Worm (Caenorhabditis elegans) whole organism, L4 larva: ENCODE measurements around the gene cutl-28.
A peak's percentile ranks its signal among the peaks of the same experiment; 100 is the strongest.

Source experiments
- R02D3.7 ChIP-seq: fragments of 150-350 bp; sonication (generic microtip); optimal IDR thresholded peaks from 3 replicates; lab custom pipeline; 2014; ENCODE audit warnings: missing biosample characterization, missing genetic modification characterization
- Y105C5A.15 ChIP-seq: fragments of 200-800 bp; sonication (Bioruptor generic); IDR thresholded peaks from 2 replicates; pipeline ENCODE4 v1.3.6; 2022; ENCODE audit warnings: missing genetic modification characterization, missing compliant biosample characterization
- Y48G9A.11 ChIP-seq: fragments of 200-800 bp; sonication (Bioruptor generic); IDR thresholded peaks from 2 replicates; pipeline ENCODE4 v1.3.6; 2022; ENCODE audit warnings: missing genetic modification reagents, missing genetic modification characterization, missing compliant biosample characterization
- ZK337.2 ChIP-seq: fragments of 200-800 bp; sonication (Bioruptor generic); IDR thresholded peaks from 2 replicates; pipeline ENCODE4 v1.3.6; 2022; ENCODE audit warnings: missing genetic modification reagents, missing genetic modification characterization, missing compliant biosample characterization
- aha-1 ChIP-seq: fragments of 150-350 bp; peaks from one replicate; lab custom pipeline; 2014; ENCODE audit warnings: missing biosample characterization, missing genetic modification characterization
- aly-2 ChIP-seq: sonication (generic microtip); optimal IDR thresholded peaks from 2 replicates; lab custom pipeline; 2018; ENCODE audit warnings: missing biosample characterization, missing genetic modification characterization
- attf-4 ChIP-seq: sonication (generic microtip); optimal IDR thresholded peaks from 3 replicates; lab custom pipeline; 2017; ENCODE audit warnings: missing biosample characterization, missing genetic modification characterization
- ceh-82 ChIP-seq: sonication (generic microtip); optimal IDR thresholded peaks from 2 replicates; lab custom pipeline; 2017; ENCODE audit warnings: missing biosample characterization, missing genetic modification characterization
- daf-12 ChIP-seq: fragments of 150-350 bp; optimal IDR thresholded peaks from 2 replicates; lab custom pipeline; 2014; ENCODE audit warnings: missing biosample characterization, missing genetic modification reagents, missing genetic modification characterization
- daf-16 ChIP-seq, 3 experiments: sonication (generic microtip); optimal IDR thresholded peaks; 2 replicates each; lab custom pipeline; 2016 to 2017; ENCODE audit warnings: missing genetic modification characterization in 3 of 3, missing genetic modification reagents in 3 of 3, mild to moderate bottlenecking in 2 of 3, missing compliant biosample characterization in 2 of 3, missing biosample characterization in 1 of 3, moderate library complexity in 1 of 3
- dmd-8 ChIP-seq: fragments of 200-800 bp; sonication (Bioruptor generic); IDR thresholded peaks from 2 replicates; pipeline ENCODE4 v1.3.6; 2022; ENCODE audit warnings: missing genetic modification characterization, missing compliant biosample characterization
- dmd-9 ChIP-seq: fragments of 200-800 bp; sonication (Bioruptor generic); IDR thresholded peaks from 2 replicates; pipeline ENCODE4 v1.3.6; 2022; ENCODE audit warnings: missing genetic modification reagents, missing genetic modification characterization, missing compliant biosample characterization
- duxl-1 ChIP-seq: sonication (generic microtip); optimal IDR thresholded peaks from 2 replicates; lab custom pipeline; 2016; ENCODE audit warnings: mild to moderate bottlenecking, missing genetic modification characterization, moderate library complexity, missing compliant biosample characterization; ENCODE audit not compliant: poor library complexity
- egl-27 ChIP-seq: sonication (generic microtip); optimal IDR thresholded peaks from 3 replicates; lab custom pipeline; 2017; ENCODE audit warnings: missing biosample characterization, missing genetic modification reagents, missing genetic modification characterization
- gei-8 ChIP-seq: fragments of 200-800 bp; sonication (Bioruptor generic); optimal IDR thresholded peaks from 2 replicates; lab custom pipeline; 2018; ENCODE audit warnings: mild to moderate bottlenecking, missing genetic modification characterization, missing compliant biosample characterization
- hif-1 ChIP-seq, 2 experiments: sonication (generic microtip); optimal IDR thresholded peaks; 2 replicates each; lab custom pipeline; 2016 to 2017; ENCODE audit warnings: missing compliant biosample characterization in 2 of 2, missing genetic modification characterization in 2 of 2, missing genetic modification reagents in 2 of 2, missing genotype in 2 of 2, mild to moderate bottlenecking in 1 of 2
- lim-7 ChIP-seq: fragments of 200-800 bp; sonication (Bioruptor generic); IDR thresholded peaks from 2 replicates; pipeline ENCODE4 v1.3.6; 2022; ENCODE audit warnings: missing genetic modification characterization, missing compliant biosample characterization
- madf-5 ChIP-seq, 2 experiments: fragments of 200-800 bp; sonication (Bioruptor generic); IDR thresholded peaks; 2 replicates each; pipeline ENCODE4 v1.3.6; 2022; ENCODE audit warnings: missing compliant biosample characterization in 2 of 2, missing genetic modification characterization in 2 of 2
- madf-9 ChIP-seq: fragments of 200-800 bp; sonication (Bioruptor generic); conservative IDR thresholded peaks from 2 replicates; pipeline ENCODE4 v1.3.6; 2022; ENCODE audit warnings: missing genetic modification reagents, missing genetic modification characterization, missing compliant biosample characterization
- mdl-1 ChIP-seq, 2 experiments: fragments of 150-350 bp in 1 of 2; sonication (generic microtip) in 1 of 2; optimal IDR thresholded peaks; 2 replicates each; lab custom pipeline; 2014 to 2017; ENCODE audit warnings: missing biosample characterization in 2 of 2, missing genetic modification characterization in 2 of 2
- mdt-29 ChIP-seq: fragments of 200-800 bp; sonication (Bioruptor generic); IDR thresholded peaks from 2 replicates; pipeline ENCODE4 v1.3.6; 2022; ENCODE audit warnings: missing genetic modification reagents, missing genetic modification characterization, missing compliant biosample characterization
- mxl-2 ChIP-seq: fragments of 200-800 bp; sonication (Bioruptor generic); conservative IDR thresholded peaks from 2 replicates; pipeline ENCODE4 v1.3.6; 2022; ENCODE audit warnings: missing genetic modification reagents, missing genetic modification characterization, missing compliant biosample characterization
- mxl-3 ChIP-seq: fragments of 200-800 bp; sonication (Bioruptor generic); optimal IDR thresholded peaks from 2 replicates; lab custom pipeline; 2018; ENCODE audit warnings: mild to moderate bottlenecking, missing genetic modification characterization, missing compliant biosample characterization
- nhr-10 ChIP-seq: fragments of 150-350 bp; optimal IDR thresholded peaks from 2 replicates; lab custom pipeline; 2014; ENCODE audit warnings: missing biosample characterization, missing genetic modification characterization
- nhr-25 ChIP-seq: sonication (generic microtip); optimal IDR thresholded peaks from 2 replicates; lab custom pipeline; 2017; ENCODE audit warnings: missing genetic modification characterization, mild to moderate bottlenecking, missing compliant biosample characterization, antibody characterized with exemption, moderate library complexity, borderline replicate concordance; ENCODE audit not compliant: insufficient read depth
- nhr-42 ChIP-seq: fragments of 200-800 bp; sonication (Bioruptor generic); IDR thresholded peaks from 2 replicates; pipeline ENCODE4 v1.3.6; 2022; ENCODE audit warnings: missing genetic modification characterization, missing compliant biosample characterization
- nhr-6 ChIP-seq: fragments of 150-350 bp; optimal IDR thresholded peaks from 2 replicates; lab custom pipeline; 2014; ENCODE audit warnings: missing biosample characterization, missing genetic modification characterization
- nhr-76 ChIP-seq: fragments of 150-350 bp; optimal IDR thresholded peaks from 2 replicates; lab custom pipeline; 2014; ENCODE audit warnings: missing biosample characterization, missing genetic modification characterization
- nhr-77 ChIP-seq: fragments of 150-350 bp; optimal IDR thresholded peaks from 2 replicates; lab custom pipeline; 2014; ENCODE audit warnings: missing biosample characterization, missing genetic modification characterization
- pha-4 ChIP-seq, 2 experiments: fragments of 150-350 bp in 1 of 2; fragments of 200-800 bp in 1 of 2; sonication (Bioruptor generic) in 1 of 2; IDR thresholded peaks in 1 of 2; optimal IDR thresholded peaks in 1 of 2; 2 replicates each; pipeline versions ENCODE4 v1.3.6 to Lab custom; 2014 to 2022; ENCODE audit warnings: missing genetic modification characterization in 2 of 2, missing genetic modification reagents in 2 of 2, missing biosample characterization in 1 of 2, missing compliant biosample characterization in 1 of 2
- php-3 ChIP-seq: fragments of 200-800 bp; sonication (Bioruptor generic); IDR thresholded peaks from 2 replicates; pipeline ENCODE4 v1.3.6; 2022; ENCODE audit warnings: missing genetic modification reagents, missing genetic modification characterization, missing compliant biosample characterization
- rbr-2 ChIP-seq: sonication (generic microtip); optimal IDR thresholded peaks from 2 replicates; lab custom pipeline; 2016; ENCODE audit warnings: missing genotype, missing genetic modification characterization, missing compliant biosample characterization
- saeg-2 ChIP-seq: fragments of 200-800 bp; sonication (Bioruptor generic); IDR thresholded peaks from 2 replicates; pipeline ENCODE4 v1.3.6; 2022; ENCODE audit warnings: missing genetic modification reagents, missing genetic modification characterization, missing compliant biosample characterization
- sdz-12 ChIP-seq: fragments of 200-800 bp; sonication (Bioruptor generic); optimal IDR thresholded peaks from 2 replicates; lab custom pipeline; 2018; ENCODE audit warnings: mild to moderate bottlenecking, missing genetic modification characterization, missing compliant biosample characterization
- tag-97 ChIP-seq: fragments of 200-800 bp; sonication (Bioruptor generic); IDR thresholded peaks from 2 replicates; pipeline ENCODE4 v1.3.6; 2022; ENCODE audit warnings: missing genetic modification characterization, missing compliant biosample characterization
- tra-1 ChIP-seq: fragments of 200-800 bp; sonication (Bioruptor generic); IDR thresholded peaks from 2 replicates; pipeline ENCODE4 v1.3.6; 2022; ENCODE audit warnings: missing genetic modification reagents, missing genetic modification characterization, missing compliant biosample characterization
- unc-130 ChIP-seq: sonication (generic microtip); optimal IDR thresholded peaks from 2 replicates; lab custom pipeline; 2016; ENCODE audit warnings: missing genetic modification reagents, missing genetic modification characterization, missing compliant biosample characterization
- unc-62 ChIP-seq, 3 experiments: fragments of 150-350 bp in 1 of 3; sonication (generic microtip); optimal IDR thresholded peaks in 2 of 3; peaks in 1 of 3; 1 replicate in 1 of 3; 2 replicates in 2 of 3; lab custom pipeline; 2014 to 2017; ENCODE audit warnings: missing biosample characterization in 3 of 3, missing genetic modification characterization in 3 of 3, missing genetic modification reagents in 3 of 3, missing genotype in 1 of 3
- zfp-3 ChIP-seq: fragments of 200-800 bp; sonication (Bioruptor generic); conservative IDR thresholded peaks from 2 replicates; pipeline ENCODE4 v1.3.6; 2022; ENCODE audit warnings: missing genetic modification reagents, missing genetic modification characterization, missing compliant biosample characterization
- zip-11 ChIP-seq: fragments of 200-800 bp; sonication (Bioruptor generic); IDR thresholded peaks from 2 replicates; pipeline ENCODE4 v1.3.6; 2022; ENCODE audit warnings: missing genetic modification characterization, missing compliant biosample characterization
- zip-2 ChIP-seq: fragments of 150-350 bp; optimal IDR thresholded peaks from 2 replicates; lab custom pipeline; 2014; ENCODE audit warnings: missing biosample characterization, missing genetic modification characterization
- ztf-11 ChIP-seq: fragments of 150-350 bp; optimal IDR thresholded peaks from 2 replicates; lab custom pipeline; 2014; ENCODE audit warnings: missing biosample characterization, missing genetic modification characterization

Gene cutl-28

DNA sequence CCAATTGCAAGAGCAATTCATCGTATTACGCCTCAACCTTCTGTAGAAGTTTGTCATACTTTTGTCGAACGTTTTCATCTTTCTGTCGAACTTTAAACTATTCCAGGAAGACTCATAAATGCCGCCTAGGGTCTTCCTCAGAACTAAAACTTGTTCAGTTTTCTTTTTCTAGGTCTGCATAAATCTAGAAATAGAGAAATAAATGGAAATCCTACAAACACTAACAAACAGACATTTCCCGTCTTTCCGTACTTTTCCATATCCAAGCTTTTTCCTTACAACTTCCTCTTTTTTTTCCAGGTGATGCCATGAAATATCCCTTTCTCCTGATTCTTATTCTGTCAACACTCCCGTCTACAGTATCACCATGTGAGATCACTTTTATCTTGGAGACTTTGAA lies at the start of gene cutl-28:
Gene cutl-28 (plus strand): TSS at position 301 of the 400 bp plus-strand sequence.
- TF ChIP-seq mdl-1 (tag; optimal IDR thresholded peaks at IDR 0.05; lab: Kevin White, UChicago) (no peak), unc-130 (GFP tag; lab: Kevin White, UChicago) (no peak), attf-4 (tag; lab: Kevin White, UChicago) (no peak), unc-62 (GFP tag; optimal IDR thresholded peaks at IDR 0.05 in 1 of 2; lab: Kevin White, UChicago) (no peak), unc-62 (tag; optimal IDR thresholded peaks at IDR 0.05; lab: Kevin White, UChicago) (no peak), R02D3.7 (tag; lab: Kevin White, UChicago) (no peak), dmd-9 (GFP tag; lab: Robert Waterston, UW) (no peak), gei-8 (GFP tag; lab: Kevin White, UChicago) (no peak), egl-27 (no peak), zip-2 (tag; lab: Kevin White, UChicago) (no peak)

DNA sequence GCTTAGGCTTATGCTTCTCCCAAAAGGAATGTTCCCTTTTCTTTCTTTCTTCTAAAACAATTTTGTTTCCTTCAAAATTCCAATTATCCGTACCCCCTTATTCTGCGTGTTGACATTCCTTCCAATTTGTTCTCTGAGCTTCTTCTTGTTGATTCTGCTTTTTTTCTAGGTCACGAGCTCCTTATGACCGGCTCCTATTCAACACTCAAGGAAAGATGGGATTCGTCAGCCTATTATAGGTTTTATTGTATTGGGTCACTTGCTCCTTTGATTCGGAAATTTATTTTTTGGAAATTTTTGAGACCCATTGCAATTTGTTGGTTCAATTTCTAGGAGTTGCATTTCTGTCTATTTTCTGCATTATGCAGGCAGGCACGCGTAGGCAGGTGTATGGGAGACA lies 45.1 kb upstream of the cutl-28 start:
- TF ChIP-seq nhr-77 (tag; lab: Kevin White, UChicago) = no peak
- no peak for TF ChIP-seq nhr-42 (GFP tag; lab: Robert Waterston, UW)
- peak; percentile 72 for TF ChIP-seq aha-1 (tag; lab: Kevin White, UChicago)
- TF ChIP-seq unc-62 (GFP tag; optimal IDR thresholded peaks at IDR 0.05 in 1 of 2; lab: Kevin White, UChicago) = peak in 1 of 2 experiments; percentile 42
- TF ChIP-seq unc-62 (tag; optimal IDR thresholded peaks at IDR 0.05; lab: Kevin White, UChicago) = no peak
- TF ChIP-seq, all 104 proteins: peak for 2

DNA sequence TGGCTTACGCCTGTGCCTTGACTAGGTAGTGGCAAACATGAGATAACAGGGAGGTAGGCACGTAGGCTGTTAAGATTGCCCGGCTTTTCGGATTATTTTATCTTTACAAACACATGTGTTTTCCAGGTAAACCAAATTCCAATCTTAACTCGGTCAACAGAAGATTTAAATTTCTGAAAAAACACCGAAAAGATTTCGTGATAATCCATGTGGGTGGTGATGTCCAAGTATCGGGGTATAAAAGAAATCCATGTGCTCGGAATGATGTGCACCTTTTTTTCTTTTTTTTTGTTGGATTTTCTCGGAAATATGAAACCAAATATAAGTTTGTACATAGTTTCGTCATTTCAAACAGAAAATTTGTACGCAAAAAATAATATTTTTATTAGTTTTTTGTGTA lies 40.8 kb upstream of the cutl-28 start:
- TF ChIP-seq nhr-10 (tag; lab: Kevin White, UChicago) (no peak), rbr-2 (tag; lab: Kevin White, UChicago) (no peak), dmd-8 (GFP tag; lab: Robert Waterston, UW) (no peak), saeg-2 (GFP tag; lab: Robert Waterston, UW) (no peak), sdz-12 (GFP tag; lab: Kevin White, UChicago) (no peak), madf-5 (GFP tag; IDR thresholded peaks at IDR 0.05; lab: Robert Waterston, UW) (no peak), tra-1 (no peak), nhr-76 (tag; lab: Kevin White, UChicago) (no peak)

DNA sequence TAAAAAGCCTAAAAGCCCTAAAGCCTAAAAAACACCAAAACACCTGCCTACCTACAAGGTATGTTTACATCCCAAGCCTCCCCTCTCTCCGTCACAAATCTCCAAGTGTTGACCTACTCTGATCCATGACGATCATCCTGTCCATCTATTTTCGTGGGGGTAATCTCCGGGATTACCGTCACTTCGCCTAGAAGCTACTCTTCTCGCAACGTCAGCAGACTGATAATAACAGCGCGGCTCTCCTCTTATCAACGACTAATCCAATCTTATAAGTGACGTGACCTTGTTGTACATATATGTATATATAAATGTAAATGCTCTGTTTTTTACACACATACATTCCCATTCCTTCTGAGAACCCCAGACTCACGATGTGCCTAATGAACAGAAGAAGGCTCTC lies 35.9 kb upstream of the cutl-28 start:
- TF ChIP-seq nhr-6 (tag; lab: Kevin White, UChicago) = no peak
- no peak for TF ChIP-seq duxl-1 (tag; lab: Kevin White, UChicago)
- TF ChIP-seq mdt-29 (GFP tag; lab: Robert Waterston, UW) = no peak
- no peak for TF ChIP-seq mxl-3 (GFP tag; lab: Kevin White, UChicago)
- no peak for TF ChIP-seq zfp-3 (GFP tag; lab: Robert Waterston, UW)
- no peak for TF ChIP-seq nhr-25 (tag; lab: Kevin White, UChicago)
- no peak for TF ChIP-seq ceh-82 (tag; lab: Kevin White, UChicago)
- no peak for TF ChIP-seq pha-4 (GFP tag; IDR thresholded peaks at IDR 0.05; lab: Robert Waterston, UW)
- no peak for TF ChIP-seq pha-4 (tag; optimal IDR thresholded peaks at IDR 0.05; lab: Kevin White, UChicago)
- no peak for TF ChIP-seq php-3 (GFP tag; lab: Robert Waterston, UW)
- TF ChIP-seq dmd-9 (GFP tag; lab: Robert Waterston, UW) = no peak
- no peak for TF ChIP-seq sdz-12 (GFP tag; lab: Kevin White, UChicago)
- no peak for TF ChIP-seq unc-62 (GFP tag; optimal IDR thresholded peaks at IDR 0.05 in 1 of 2; lab: Kevin White, UChicago)
- TF ChIP-seq unc-62 (tag; optimal IDR thresholded peaks at IDR 0.05; lab: Kevin White, UChicago) = no peak
- TF ChIP-seq madf-9 (GFP tag; lab: Robert Waterston, UW) = no peak

DNA sequence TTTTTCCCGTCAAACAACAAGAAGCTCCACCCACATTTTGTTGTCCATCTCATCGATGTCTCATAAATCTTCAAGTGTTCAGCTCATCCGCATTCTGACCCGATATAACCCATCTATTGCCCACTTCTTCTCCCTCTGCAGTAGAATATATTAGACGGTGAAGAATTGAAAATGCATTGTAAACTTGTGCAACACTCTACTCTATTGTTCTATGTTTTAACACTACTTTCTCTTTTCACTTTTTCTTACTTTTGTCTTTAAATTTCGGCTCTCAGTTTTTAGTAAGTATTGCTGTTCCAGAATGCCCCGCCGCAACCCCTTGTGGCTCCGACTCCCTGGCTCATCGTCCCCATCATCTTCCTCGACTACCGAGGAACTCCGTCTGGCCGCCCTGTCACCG lies 34.9 kb upstream of the cutl-28 start, which contains the start of gene K11H12.9:
Gene K11H12.9 (plus strand): TSS at position 301 of the 400 bp plus-strand sequence.
- TF ChIP-seq zip-11 (GFP tag; lab: Robert Waterston, UW) (no peak), ceh-82 (tag; lab: Kevin White, UChicago) (no peak), Y48G9A.11 (GFP tag; lab: Robert Waterston, UW) (no peak), nhr-10 (tag; lab: Kevin White, UChicago) (no peak), nhr-77 (tag; lab: Kevin White, UChicago) (no peak), Y105C5A.15 (GFP tag; lab: Robert Waterston, UW) (no peak), unc-130 (GFP tag; lab: Kevin White, UChicago) (no peak), ztf-11 (no peak), daf-16 (GFP tag; optimal IDR thresholded peaks at IDR 0.05; lab: Kevin White, UChicago) (no peak), daf-16 (tag; optimal IDR thresholded peaks at IDR 0.05; lab: Kevin White, UChicago) (no peak), aly-2 (tag; lab: Kevin White, UChicago) (no peak), tag-97 (GFP tag; lab: Robert Waterston, UW) (no peak), hif-1 (tag; optimal IDR thresholded peaks at IDR 0.05; lab: Kevin White, UChicago) (no peak), ZK337.2 (GFP tag; lab: Robert Waterston, UW) (no peak), lim-7 (GFP tag; lab: Robert Waterston, UW) (no peak), daf-12 (no peak), mxl-2 (GFP tag; lab: Robert Waterston, UW) (no peak)
